Fruit fly (Drosophila melanogaster) whole organism: ENCODE results near the gene P5CS.
A peak's percentile ranks its signal among the peaks of the same experiment; 100 is the strongest.

ENCODE experiments used
- CG8478 ChIP-seq: fragments of >200 bp; optimal IDR thresholded peaks from 2 replicates; lab custom pipeline; 2018; ENCODE audit warnings: inconsistent platforms
- Dll ChIP-seq: fragments of >200 bp; optimal IDR thresholded peaks from 2 replicates; lab custom pipeline; 2017
- EcR ChIP-seq, 2 experiments: fragments of >200 bp; optimal IDR thresholded peaks; 2 replicates each; lab custom pipeline; 2017; ENCODE audit warnings: missing biosample characterization in 2 of 2, missing genetic modification characterization in 2 of 2, missing genetic modification reagents in 2 of 2
- pan ChIP-seq: fragments of >200 bp; optimal IDR thresholded peaks from 2 replicates; lab custom pipeline; 2017
- psq ChIP-seq: fragments of >200 bp; optimal IDR thresholded peaks from 2 replicates; lab custom pipeline; 2017
- usp ChIP-seq: fragments of >200 bp; optimal IDR thresholded peaks from 2 replicates; lab custom pipeline; 2017; ENCODE audit warnings: missing biosample characterization, missing genetic modification characterization, mixed read lengths

P5CS gene

DNA sequence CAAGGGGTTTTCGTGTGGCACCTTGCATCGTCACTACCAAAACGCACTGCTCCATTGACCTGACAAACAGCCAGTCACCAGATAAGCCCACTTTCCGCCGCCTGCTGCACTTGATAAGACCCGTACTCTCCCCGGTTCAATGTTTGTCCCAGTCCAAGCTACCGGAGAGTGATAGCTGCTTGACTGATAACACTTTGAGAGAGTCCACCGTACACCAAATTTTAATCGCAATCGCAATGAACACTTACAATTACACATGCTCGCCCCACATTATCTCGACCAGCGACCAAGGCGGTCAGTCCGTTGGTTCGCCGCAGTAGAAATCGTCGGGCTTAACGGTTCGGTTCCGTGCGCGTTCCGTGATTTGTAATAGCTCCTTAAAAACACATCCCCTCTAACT is at the start of gene P5CS:
P5CS (plus strand) TSS at position 268 of the 400 bp plus-strand sequence.
- TF ChIP-seq psq (lab: Kevin White, UChicago), result no peak
- no peak for TF ChIP-seq Dll (lab: Kevin White, UChicago)
- TF ChIP-seq EcR (GFP tag; optimal IDR thresholded peaks at IDR 0.05; lab: Kevin White, UChicago), result no peak
- TF ChIP-seq CG8478 (lab: Kevin White, UChicago), result no peak
- TF ChIP-seq usp (GFP tag; lab: Kevin White, UChicago), result no peak
- TF ChIP-seq pan (lab: Kevin White, UChicago), result no peak

DNA sequence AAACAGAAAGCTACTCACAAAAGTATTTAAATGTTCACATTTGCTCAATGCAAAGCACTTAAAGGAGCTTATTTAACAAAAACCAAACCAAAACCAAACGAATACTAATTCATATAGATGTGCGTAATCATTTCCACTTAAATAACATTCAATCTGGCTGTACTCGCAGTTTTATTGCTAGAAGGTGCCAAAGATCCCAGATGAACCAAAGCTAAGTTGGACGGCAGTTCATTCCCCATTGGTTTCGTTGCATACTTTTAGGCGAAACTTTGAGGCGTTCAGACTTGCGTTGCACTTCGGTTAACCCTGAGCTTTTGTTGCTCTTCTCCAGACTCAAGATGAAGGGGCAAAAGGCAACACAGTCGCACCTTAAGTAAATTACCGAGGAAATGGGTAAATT is 41.6 kb upstream of the P5CS start:
- TF ChIP-seq Dll (lab: Kevin White, UChicago) (no peak), psq (lab: Kevin White, UChicago) (no peak), EcR (GFP tag; optimal IDR thresholded peaks at IDR 0.05; lab: Kevin White, UChicago) (no peak), CG8478 (lab: Kevin White, UChicago) (no peak), usp (GFP tag; lab: Kevin White, UChicago) (no peak), pan (lab: Kevin White, UChicago) (no peak)

DNA sequence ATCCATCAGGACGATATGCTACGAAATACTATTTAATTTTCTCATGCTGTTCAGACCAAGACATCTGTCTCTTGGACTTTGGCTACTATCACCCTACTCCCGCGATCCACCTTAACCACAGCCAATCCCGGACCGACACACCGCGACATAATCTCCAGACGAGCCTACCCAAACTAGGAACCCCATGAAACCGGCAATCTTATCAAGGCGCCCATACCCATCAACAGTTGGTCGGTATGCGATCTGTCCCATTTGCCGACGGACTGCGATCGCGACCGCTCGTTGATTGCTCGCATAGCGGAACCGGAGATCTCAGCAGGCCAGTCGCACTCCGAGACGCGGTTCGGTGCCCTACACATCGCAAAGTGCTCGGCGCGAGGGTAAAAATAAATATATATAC is 37.3 kb upstream of the P5CS start, which contains the start of gene SLC22A:
SLC22A (plus strand) TSS at position 243 of the 400 bp plus-strand sequence.
- TF ChIP-seq psq (lab: Kevin White, UChicago) (no peak), EcR (GFP tag; optimal IDR thresholded peaks at IDR 0.05; lab: Kevin White, UChicago) (no peak), CG8478 (lab: Kevin White, UChicago) (no peak), pan (lab: Kevin White, UChicago) (no peak), Dll (lab: Kevin White, UChicago) (no peak), usp (GFP tag; lab: Kevin White, UChicago) (no peak)

- TF ChIP-seq Dll (lab: Kevin White, UChicago) (no peak), usp (GFP tag; lab: Kevin White, UChicago) (no peak)
These were observed 35.6 kb upstream of the P5CS start for dm6 chr3L:21936152-21936551.

- TF ChIP-seq psq (lab: Kevin White, UChicago) (no peak), usp (GFP tag; lab: Kevin White, UChicago) (no peak), pan (lab: Kevin White, UChicago) (no peak), EcR (GFP tag; optimal IDR thresholded peaks at IDR 0.05; lab: Kevin White, UChicago) (no peak), Dll (lab: Kevin White, UChicago) (no peak), CG8478 (lab: Kevin White, UChicago) (no peak)
These were observed 30.1 kb upstream of the P5CS start, which contains the start of the genes PolH and CG14562 for dm6 chr3L:21941615-21942259. PolH (minus strand) TSS chr3L:21941812. CG14562 (plus strand) TSS chr3L:21942221.

- TF ChIP-seq CG8478 (lab: Kevin White, UChicago) (no peak), psq (lab: Kevin White, UChicago) (no peak), EcR (GFP tag; optimal IDR thresholded peaks at IDR 0.05; lab: Kevin White, UChicago) (peak in 1 of 2 experiments; percentile 17)
These were observed 18.5 kb upstream of the P5CS start for dm6 chr3L:21953028-21954016.

DNA sequence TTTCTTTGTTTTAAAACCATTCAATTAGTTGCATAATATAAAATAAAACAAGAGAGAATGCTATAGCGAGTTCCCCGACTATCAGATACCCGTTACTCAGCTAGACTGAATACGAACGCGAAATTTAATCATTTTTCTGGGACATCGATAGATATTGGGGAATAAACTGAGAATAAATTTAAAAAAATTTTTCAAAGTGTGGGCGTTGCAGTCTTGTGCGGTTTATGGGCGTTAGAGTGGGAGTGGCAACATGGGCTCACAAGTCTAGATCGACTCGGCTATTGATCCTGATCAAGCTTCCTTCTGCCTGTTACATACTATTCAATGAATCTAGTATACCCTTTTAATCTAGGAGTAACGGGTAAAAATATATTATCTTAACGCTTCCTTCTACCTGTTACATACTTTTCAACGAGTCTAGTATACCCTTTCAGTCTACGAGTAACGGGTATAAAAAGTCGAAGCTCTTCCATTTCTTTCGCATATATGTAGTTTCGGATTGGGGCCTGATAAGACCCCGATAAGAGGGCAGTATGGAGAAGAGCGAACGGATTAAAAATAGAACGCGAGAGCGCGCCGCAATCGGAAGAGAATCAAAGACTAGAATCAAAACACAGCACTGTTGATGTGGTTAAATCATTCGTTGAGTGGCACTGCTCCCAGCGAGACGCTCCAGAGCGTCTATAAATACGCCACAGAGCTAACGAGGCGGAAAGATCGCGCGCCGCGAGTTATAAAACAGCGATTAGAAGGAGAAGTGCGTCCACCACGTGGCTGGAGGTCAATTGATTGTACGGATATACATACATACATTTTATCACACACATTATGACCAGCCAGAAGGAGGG is 17.1 kb upstream of the P5CS start, which contains the start of gene CG7458:
CG7458 (plus strand) TSS at position 637 of the 848 bp plus-strand sequence.
- TF ChIP-seq pan (lab: Kevin White, UChicago) (peak; percentile 54), CG8478 (lab: Kevin White, UChicago) (no peak)

DNA sequence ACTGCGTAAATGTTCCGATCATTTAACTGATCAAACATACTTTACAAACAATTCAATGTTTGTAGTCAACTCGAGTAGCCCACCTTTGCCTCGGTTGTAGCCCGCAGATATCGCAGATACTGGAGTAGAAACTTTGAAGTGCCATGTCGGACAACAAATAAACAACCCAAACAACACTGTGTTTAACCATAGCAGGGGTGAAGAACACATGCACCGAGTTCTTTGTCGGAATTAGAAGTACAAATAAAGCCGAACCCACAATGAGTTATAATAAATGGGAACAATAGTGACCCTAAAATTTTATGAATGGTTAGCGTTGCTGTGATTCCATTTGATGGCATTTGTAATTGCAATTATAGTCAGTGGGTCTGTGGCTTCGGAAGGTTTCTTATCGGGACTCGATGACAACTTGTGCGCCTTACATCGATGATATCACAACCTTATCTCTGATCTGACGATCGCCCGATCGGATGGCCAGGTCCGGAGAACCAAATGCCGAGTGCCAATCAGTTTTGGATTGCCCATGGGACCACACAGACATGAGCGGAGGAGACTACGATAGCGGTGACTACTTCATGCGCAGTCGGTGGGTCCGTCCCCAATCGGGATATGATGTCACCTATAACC is 9.8 kb upstream of the P5CS start, which contains the start of gene Chs2:
Chs2 (plus strand) TSS at position 510 of the 627 bp plus-strand sequence.
- TF ChIP-seq Dll (lab: Kevin White, UChicago) (no peak), pan (lab: Kevin White, UChicago) (no peak), usp (GFP tag; lab: Kevin White, UChicago) (no peak), psq (lab: Kevin White, UChicago) (no peak), EcR (GFP tag; optimal IDR thresholded peaks at IDR 0.05; lab: Kevin White, UChicago) (no peak), CG8478 (lab: Kevin White, UChicago) (no peak)

DNA sequence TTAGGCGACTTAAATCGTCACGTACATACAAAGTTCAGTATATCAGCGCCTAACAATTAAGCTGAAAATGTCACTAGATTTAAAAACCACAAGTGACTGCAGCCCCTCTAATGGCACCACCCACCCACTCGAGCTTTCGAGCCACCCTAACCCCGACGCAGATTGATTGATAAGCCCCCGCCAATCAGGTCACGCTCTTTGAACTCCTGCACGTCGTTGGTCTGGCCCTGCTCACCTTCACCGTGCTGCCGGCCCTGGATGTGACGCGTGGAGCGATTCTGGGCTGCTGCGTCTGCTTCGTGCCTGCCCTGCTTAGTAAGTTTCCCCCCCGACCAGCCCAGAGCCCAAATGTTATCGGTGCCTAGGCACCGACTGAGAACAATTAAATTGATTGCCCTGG is 8.5 kb upstream of the P5CS start:
- no peak for TF ChIP-seq psq (lab: Kevin White, UChicago)
- TF ChIP-seq CG8478 (lab: Kevin White, UChicago), result no peak
- TF ChIP-seq EcR (GFP tag; optimal IDR thresholded peaks at IDR 0.05; lab: Kevin White, UChicago), result no peak
- TF ChIP-seq Dll (lab: Kevin White, UChicago), result no peak
- no peak for TF ChIP-seq usp (GFP tag; lab: Kevin White, UChicago)
- no peak for TF ChIP-seq pan (lab: Kevin White, UChicago)
